Fruit fly (Drosophila melanogaster): ENCODE measurements around the gene tth.

The tth gene

DNA sequence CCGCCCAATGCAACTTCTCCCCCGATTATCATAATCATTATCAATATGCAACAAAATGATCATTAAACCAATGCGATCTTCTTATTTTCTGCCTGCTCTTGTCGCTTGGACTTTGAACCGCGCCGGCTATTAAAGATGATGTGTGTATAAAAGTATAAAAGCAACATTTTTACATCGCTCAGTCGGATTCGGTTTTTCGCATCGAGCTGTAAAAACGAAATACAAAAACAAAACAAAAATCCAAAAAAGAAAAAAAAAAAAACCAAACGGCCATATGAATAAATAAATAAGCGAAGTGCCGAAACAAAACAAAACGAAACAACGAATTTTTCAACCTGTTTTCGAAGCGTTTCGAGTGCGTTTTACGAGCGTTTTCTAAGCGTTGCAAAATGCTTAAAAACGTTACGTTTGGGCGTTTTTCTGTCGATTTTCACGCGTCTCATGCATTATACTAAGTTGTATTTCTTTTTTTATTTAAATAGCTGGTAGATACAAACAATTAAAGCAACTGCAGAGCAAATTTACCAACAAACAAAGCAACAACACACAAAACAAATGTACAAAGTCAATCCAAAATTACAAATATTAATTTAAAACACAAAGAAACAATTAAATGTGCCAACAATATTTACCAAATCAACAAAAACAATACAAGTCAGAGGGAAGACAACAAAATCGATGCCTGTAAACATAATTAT is 28.5 kb upstream of the tth start (continued):
- TF ChIP-seq topi (GFP tag; optimal IDR thresholded peaks at IDR 0.05) (peak; percentile 30), CG6808 (GFP tag; optimal IDR thresholded peaks at IDR 0.05) (peak; percentile 83), CG7368 (GFP tag; optimal IDR thresholded peaks at IDR 0.05) (no peak), Hr4 (GFP tag; optimal IDR thresholded peaks at IDR 0.05) (no peak), dsx (GFP tag; optimal IDR thresholded peaks at IDR 0.05; ENCODE audit: poor library complexity, severe bottlenecking) (peak; percentile 57), CG8119 (GFP tag; IDR thresholded peaks at IDR 0.05) (0 out of 3 replicates have a peak, but pooled peaks have one; percentile 47), CG8632 (GFP tag; optimal IDR thresholded peaks at IDR 0.05) (peak; percentile 33), CG8319 (GFP tag; optimal IDR thresholded peaks at IDR 0.05) (peak; percentile 4), CG6792 (GFP tag; optimal IDR thresholded peaks at IDR 0.05) (no peak)

- TF ChIP-seq Smox (GFP tag; optimal IDR thresholded peaks at IDR 0.05) = peak; percentile 71
- TF ChIP-seq dsx (GFP tag; optimal IDR thresholded peaks at IDR 0.05; ENCODE audit: poor library complexity, severe bottlenecking) = no peak
- TF ChIP-seq CG15336 (GFP tag; IDR thresholded peaks at IDR 0.05) = peak; percentile 58
- TF ChIP-seq cyc (GFP tag; optimal IDR thresholded peaks at IDR 0.05) = peak; percentile 64
- TF ChIP-seq Lpt (GFP tag; optimal IDR thresholded peaks at IDR 0.05) = no peak
- peak; percentile 47 for TF ChIP-seq Sox14 (GFP tag; optimal IDR thresholded peaks at IDR 0.05)
- TF ChIP-seq vri (GFP tag; optimal IDR thresholded peaks at IDR 0.05) = peak; percentile 42
- peak; percentile 29; the same call in 1 of the 2 replicates for TF ChIP-seq Gug (GFP tag; IDR thresholded peaks at IDR 0.05)
- TF ChIP-seq CG16779 (tag; optimal IDR thresholded peaks at IDR 0.05) = no peak
- no peak for TF ChIP-seq CG9139 (GFP tag; optimal IDR thresholded peaks at IDR 0.05)
- peak; percentile 78 for TF ChIP-seq topi (GFP tag; optimal IDR thresholded peaks at IDR 0.05)
- TF ChIP-seq fkh (GFP tag; optimal IDR thresholded peaks at IDR 0.05) = no peak
- TF ChIP-seq CG34406 (GFP tag; optimal IDR thresholded peaks at IDR 0.05) = peak; percentile 62
- TF ChIP-seq pdm3 (GFP tag; optimal IDR thresholded peaks at IDR 0.05) = peak; percentile 75
- TF ChIP-seq Blimp-1 (GFP tag; optimal IDR thresholded peaks at IDR 0.05) = no peak
- TF ChIP-seq CG32006 (GFP tag; optimal IDR thresholded peaks at IDR 0.05) = peak; percentile 5
- TF ChIP-seq svp (GFP tag) = peak; percentile 69
- no peak for TF ChIP-seq Hr38 (GFP tag; optimal IDR thresholded peaks at IDR 0.05)
- no peak for TF ChIP-seq Hr4 (GFP tag; optimal IDR thresholded peaks at IDR 0.05)
- TF ChIP-seq Ets21C (GFP tag; optimal IDR thresholded peaks at IDR 0.05) = peak; percentile 36
- TF ChIP-seq fd85E (GFP tag; optimal IDR thresholded peaks at IDR 0.05) = no peak
- peak; percentile 76 for TF ChIP-seq Hr39 (GFP tag; optimal IDR thresholded peaks at IDR 0.05)
- TF ChIP-seq CG11294 (GFP tag; IDR thresholded peaks at IDR 0.05) = 0 out of 2 replicates have a peak, but pooled peaks have one; percentile 33
- peak; percentile 71 for TF ChIP-seq CG31627 (GFP tag; optimal IDR thresholded peaks at IDR 0.05)
- peak; percentile 64 for TF ChIP-seq Sox15 (GFP tag; optimal IDR thresholded peaks at IDR 0.05)
- peak; percentile 76 for TF ChIP-seq lz (GFP tag; optimal IDR thresholded peaks at IDR 0.05)
- TF ChIP-seq CG3032 (tag; optimal IDR thresholded peaks at IDR 0.05) = peak; percentile 46
- TF ChIP-seq Eip75B (GFP tag; optimal IDR thresholded peaks at IDR 0.05) = peak; percentile 62
- no peak for TF ChIP-seq dac (GFP tag; optimal IDR thresholded peaks at IDR 0.05)
- no peak for TF ChIP-seq CG6854 (GFP tag; optimal IDR thresholded peaks at IDR 0.05)
- peak; percentile 68 for TF ChIP-seq achi (GFP tag; optimal IDR thresholded peaks at IDR 0.05)
- TF ChIP-seq CG11762 (GFP tag; optimal IDR thresholded peaks at IDR 0.05; ENCODE audit: insufficient read depth) = peak; percentile 38
- TF ChIP-seq spab (GFP tag; optimal IDR thresholded peaks at IDR 0.05) = peak; percentile 19
- TF ChIP-seq CG8319 (GFP tag; optimal IDR thresholded peaks at IDR 0.05) = peak; percentile 41
- TF ChIP-seq CG6163 (GFP tag; IDR thresholded peaks at IDR 0.05) = peak; percentile 75
- TF ChIP-seq CG11902 (GFP tag; optimal IDR thresholded peaks at IDR 0.05) = peak; percentile 44
- TF ChIP-seq CG8632 (GFP tag; optimal IDR thresholded peaks at IDR 0.05) = peak; percentile 65
- peak; percentile 52; the same call in 2 of the 3 replicates for TF ChIP-seq CG8119 (GFP tag; IDR thresholded peaks at IDR 0.05)
- no peak for TF ChIP-seq CG6276 (GFP tag; optimal IDR thresholded peaks at IDR 0.05)
- TF ChIP-seq eg (GFP tag; IDR thresholded peaks at IDR 0.05) = peak; percentile 60; the same call in 2 of the 3 replicates
- TF ChIP-seq CG1621 (tag; optimal IDR thresholded peaks at IDR 0.05) = peak; percentile 31
- TF ChIP-seq acj6 (GFP tag; optimal IDR thresholded peaks at IDR 0.05) = peak; percentile 65
- peak; percentile 69 for TF ChIP-seq CG10631 (GFP tag; optimal IDR thresholded peaks at IDR 0.05)
- peak; percentile 74 for TF ChIP-seq Met (GFP tag; optimal IDR thresholded peaks at IDR 0.05)
- TF ChIP-seq OdsH (GFP tag; optimal IDR thresholded peaks at IDR 0.05) = peak; percentile 66
These were observed 27.6 kb upstream of the tth start for dm6 chrX:13643961-13644360.

Data from whole organism, prepupa.